Worm (Caenorhabditis elegans) whole organism, early embryonic: ENCODE data around the gene C15C8.5.

Experiments used
- ama-1 ChIP-seq: fragments of 150-350 bp; optimal IDR thresholded peaks from 2 replicates; lab custom pipeline; 2014
- scrt-1 ChIP-seq: fragments of 200-800 bp; sonication (Bioruptor generic); IDR thresholded peaks from 2 replicates; pipeline ENCODE4 v1.3.6; 2022; ENCODE audit warnings: missing genetic modification characterization, missing compliant biosample characterization
- sea-1 ChIP-seq: fragments of 200-800 bp; sonication (Bioruptor generic); conservative IDR thresholded peaks from 2 replicates; pipeline ENCODE4 v1.3.6; 2022; ENCODE audit warnings: missing genetic modification characterization, missing compliant biosample characterization

- no peak for TF ChIP-seq scrt-1 (GFP tag; lab: Robert Waterston, UW)
- no peak for TF ChIP-seq ama-1 (lab: Kevin White, UChicago)
- TF ChIP-seq sea-1 (GFP tag; lab: Robert Waterston, UW): no peak
Measured at ce11 chrV:12797992-12798391, 50.2 kb downstream of the C15C8.5 start, which contains the start of gene ugt-6.
